Fruit fly (Drosophila melanogaster): ENCODE measurements around the gene CG33099.

DNA sequence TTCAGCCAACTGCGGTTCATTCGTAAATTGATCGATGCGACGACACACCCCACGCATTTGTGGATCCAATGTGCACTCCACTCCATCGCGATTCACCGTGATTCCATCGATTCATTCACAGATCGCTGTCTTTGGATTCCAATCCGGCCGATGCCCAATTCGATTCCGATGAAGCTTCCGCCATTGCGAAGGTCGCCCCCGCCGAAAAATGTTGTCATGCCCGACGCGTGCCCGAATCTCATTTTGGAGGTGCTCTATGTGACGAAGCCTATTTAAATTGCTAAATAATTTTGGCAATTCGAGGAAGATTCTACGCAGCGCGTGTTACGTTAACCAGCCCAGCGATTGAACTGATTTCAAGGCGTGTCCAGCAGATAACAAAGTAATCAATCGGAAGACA lies 10.3 kb upstream of the CG33099 start:
- TF ChIP-seq Abd-B (GFP tag; optimal IDR thresholded peaks at IDR 0.05) (no peak), lola (GFP tag; optimal IDR thresholded peaks at IDR 0.05) (no peak), OdsH (GFP tag; optimal IDR thresholded peaks at IDR 0.05) (no peak), psq (GFP tag; optimal IDR thresholded peaks at IDR 0.05) (no peak), Hr78 (GFP tag; optimal IDR thresholded peaks at IDR 0.05) (no peak), usp (GFP tag; optimal IDR thresholded peaks at IDR 0.05) (no peak)

Data from whole organism, wandering third instar larva.